Worm (Caenorhabditis elegans) whole organism, L2 larva: Measurements from ENCODE around the gene ave-1.

Experiments
- egl-27 ChIP-seq: sonication (generic microtip); optimal IDR thresholded peaks from 3 replicates; lab custom pipeline; 2017; ENCODE audit warnings: missing biosample characterization, missing genetic modification reagents, missing genetic modification characterization
- elt-1 ChIP-seq: fragments of 150-350 bp; optimal IDR thresholded peaks from 2 replicates; lab custom pipeline; 2014; ENCODE audit warnings: missing biosample characterization, missing genetic modification characterization
- lin-13 ChIP-seq: fragments of 150-350 bp; optimal IDR thresholded peaks from 2 replicates; lab custom pipeline; 2014; ENCODE audit warnings: missing biosample characterization, missing genetic modification reagents, missing genetic modification characterization
- snpc-4 ChIP-seq: fragments of 150-350 bp; optimal IDR thresholded peaks from 2 replicates; lab custom pipeline; 2014; ENCODE audit warnings: missing biosample characterization, missing genetic modification characterization
- zag-1 ChIP-seq: fragments of 150-350 bp; optimal IDR thresholded peaks from 2 replicates; lab custom pipeline; 2014; ENCODE audit warnings: missing biosample characterization, missing genetic modification characterization
- ztf-11 ChIP-seq: sonication (generic microtip); optimal IDR thresholded peaks from 2 replicates; lab custom pipeline; 2017; ENCODE audit warnings: missing biosample characterization, missing genetic modification characterization

ce11 chrIII:1456859-1457258 lies 38.9 kb downstream of the ave-1 start:
- TF ChIP-seq lin-13: no peak
- TF ChIP-seq egl-27 (tag; lab: Kevin White, UChicago): no peak
- no peak for TF ChIP-seq snpc-4 (tag; lab: Kevin White, UChicago)
- TF ChIP-seq elt-1 (tag; lab: Kevin White, UChicago): no peak
- TF ChIP-seq ztf-11 (tag; lab: Kevin White, UChicago): no peak
- TF ChIP-seq zag-1: no peak
